Worm (Caenorhabditis elegans) whole organism, L3 larva: ENCODE measurements around the gene nhr-252.

ENCODE experiments used
- R02D3.7 ChIP-seq: fragments of 150-350 bp; optimal IDR thresholded peaks from 2 replicates; lab custom pipeline; 2014; ENCODE audit warnings: missing biosample characterization, missing genetic modification characterization
- aly-2 ChIP-seq: fragments of 150-350 bp; optimal IDR thresholded peaks from 2 replicates; lab custom pipeline; 2014; ENCODE audit warnings: missing biosample characterization, missing genetic modification characterization
- fkh-10 ChIP-seq: sonication (generic microtip); optimal IDR thresholded peaks from 2 replicates; lab custom pipeline; 2017; ENCODE audit warnings: missing biosample characterization, missing genetic modification reagents, missing genetic modification characterization
- nfya-1 ChIP-seq: sonication (generic microtip); optimal IDR thresholded peaks from 2 replicates; lab custom pipeline; 2017; ENCODE audit warnings: missing genetic modification characterization, mild to moderate bottlenecking, missing compliant biosample characterization, antibody characterized with exemption, moderate library complexity; ENCODE audit not compliant: insufficient read depth
- nhr-12 ChIP-seq: fragments of 150-350 bp; optimal IDR thresholded peaks from 2 replicates; lab custom pipeline; 2014; ENCODE audit warnings: missing biosample characterization, missing genetic modification characterization
- nhr-25 ChIP-seq: sonication (generic microtip); optimal IDR thresholded peaks from 2 replicates; lab custom pipeline; 2017; ENCODE audit warnings: missing biosample characterization, missing genetic modification characterization
- skn-1 ChIP-seq: fragments of 150-350 bp; optimal IDR thresholded peaks from 2 replicates; lab custom pipeline; 2014; ENCODE audit warnings: missing biosample characterization, missing genetic modification characterization
- snpc-4 ChIP-seq: fragments of 150-350 bp; optimal IDR thresholded peaks from 2 replicates; lab custom pipeline; 2014; ENCODE audit warnings: missing biosample characterization, missing genetic modification characterization
- unc-62 ChIP-seq: fragments of 150-350 bp; sonication (generic microtip); optimal IDR thresholded peaks from 4 replicates; lab custom pipeline; 2014; ENCODE audit warnings: missing biosample characterization, missing genetic modification reagents, missing genetic modification characterization
- zag-1 ChIP-seq: fragments of 150-350 bp; optimal IDR thresholded peaks from 2 replicates; lab custom pipeline; 2014; ENCODE audit warnings: missing biosample characterization, missing genetic modification characterization
- ztf-11 ChIP-seq: fragments of 150-350 bp; optimal IDR thresholded peaks from 2 replicates; lab custom pipeline; 2014; ENCODE audit warnings: missing biosample characterization, missing genetic modification characterization

ce11 chrV:396309-396708, 8.1 kb upstream of the nhr-252 start, which contains the start of gene nhr-253:
- TF ChIP-seq aly-2 (no peak), nhr-12 (no peak), nfya-1 (tag; lab: Kevin White, UChicago) (no peak), nhr-25 (tag; lab: Kevin White, UChicago) (no peak), skn-1 (no peak), ztf-11 (tag; lab: Kevin White, UChicago) (no peak), zag-1 (no peak), snpc-4 (tag; lab: Kevin White, UChicago) (no peak), R02D3.7 (tag; lab: Kevin White, UChicago) (no peak), fkh-10 (no peak), unc-62 (GFP tag; lab: Kevin White, UChicago) (no peak)
